Fruit fly (Drosophila melanogaster): ENCODE measurements around the gene Wsck.
A peak's percentile ranks its signal among the peaks of the same experiment; 100 is the strongest.

Wsck gene

DNA sequence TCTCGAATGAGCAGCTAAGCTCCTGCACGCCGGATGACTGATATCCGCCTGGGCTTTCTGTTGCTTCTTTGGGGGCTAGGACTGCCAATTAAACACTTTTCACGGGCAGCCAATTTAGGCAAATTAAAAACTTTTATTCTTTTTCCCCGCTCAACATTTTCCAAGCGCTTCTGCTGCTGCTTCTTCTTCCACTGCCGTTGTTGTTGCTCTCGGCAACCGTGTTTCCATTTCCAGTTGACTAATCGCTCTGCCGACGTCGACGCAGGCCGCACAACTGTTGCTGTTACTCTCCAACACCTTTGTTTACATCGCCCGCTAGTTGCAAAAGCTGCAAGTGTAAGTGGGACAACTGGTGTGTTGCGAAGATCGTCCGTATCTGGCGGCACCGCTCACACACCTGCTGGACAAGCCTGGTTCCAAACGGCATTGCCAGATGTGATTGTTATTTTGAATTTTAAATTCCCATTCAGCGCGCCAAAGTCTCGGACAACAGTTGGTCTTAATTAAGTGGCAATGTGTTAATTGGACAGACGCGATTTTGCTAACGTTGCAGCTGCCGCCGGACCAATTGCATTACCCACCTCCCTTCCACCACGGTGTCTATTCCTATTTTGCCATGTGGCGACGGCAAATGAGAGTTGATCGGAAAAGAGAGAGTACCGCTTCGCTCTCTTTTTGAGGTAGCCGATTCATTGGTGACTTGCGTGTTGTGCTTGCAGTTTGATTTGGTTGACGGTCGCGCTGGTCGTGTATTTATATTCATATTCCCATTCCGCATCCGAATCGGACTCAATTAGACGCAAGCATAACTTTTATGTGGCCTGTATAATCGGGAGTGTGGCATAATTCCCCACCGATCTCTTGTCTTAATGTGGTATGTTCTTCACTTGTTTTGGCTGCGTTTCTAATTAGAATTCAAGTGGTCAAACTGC is at the start of gene Wsck:
Gene Wsck, minus strand, starts transcription at position 199 of the 932 bp plus-strand sequence.
- no peak for TF ChIP-seq noc (tag; optimal IDR thresholded peaks at IDR 0.05)

DNA sequence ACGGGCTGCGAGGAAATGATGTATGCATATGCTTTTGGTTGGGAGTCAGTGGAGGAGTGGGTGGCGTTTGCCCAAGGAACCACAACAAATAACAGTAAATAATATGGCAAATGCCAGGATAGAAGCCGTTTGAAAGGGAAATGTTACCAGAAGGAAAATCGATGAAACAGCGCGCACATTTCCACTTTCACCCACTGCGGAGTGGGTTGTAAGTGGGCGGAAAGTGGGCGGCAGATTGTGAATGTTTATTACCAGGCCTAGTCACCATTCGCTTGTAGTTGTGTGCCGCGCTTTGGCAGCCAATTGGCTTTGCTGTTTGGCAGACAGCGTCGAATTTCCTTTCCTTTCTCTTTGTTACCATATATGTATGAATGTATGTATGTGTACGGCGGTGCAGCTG is 41.8 kb upstream of the Wsck start:
- no peak for TF ChIP-seq noc (tag; optimal IDR thresholded peaks at IDR 0.05)

DNA sequence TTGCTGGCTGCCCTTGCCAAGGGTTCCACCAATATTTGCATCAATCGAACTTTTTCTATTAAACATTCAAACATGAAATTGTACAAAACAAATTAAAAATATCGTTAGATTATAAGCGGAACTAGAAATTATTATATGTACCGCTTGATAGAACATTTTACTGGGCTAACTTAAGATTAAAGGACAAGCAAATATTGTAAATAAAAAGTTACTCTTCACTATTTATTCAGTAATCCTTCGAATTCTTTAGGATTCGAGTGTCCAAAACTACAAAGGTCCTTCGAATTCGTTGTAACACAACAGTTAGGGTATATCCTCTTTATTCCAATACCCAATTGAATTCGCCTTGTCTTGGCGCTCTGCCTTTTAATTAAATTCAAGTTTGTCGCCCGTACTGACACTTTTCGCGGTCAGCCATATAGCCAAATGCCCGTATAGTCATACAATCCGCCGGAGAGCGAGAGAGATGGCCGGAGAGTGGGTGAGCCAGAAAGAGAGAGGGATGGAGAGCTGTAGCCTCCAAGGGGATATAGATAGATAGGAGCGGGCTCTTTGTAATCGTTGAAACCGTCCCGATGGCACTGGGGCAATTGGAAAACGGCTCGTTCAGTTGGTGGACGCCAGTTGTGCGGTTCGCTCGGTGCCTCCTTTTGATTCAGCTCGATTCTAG is 37.8 kb upstream of the Wsck start:
- TF ChIP-seq noc (tag; optimal IDR thresholded peaks at IDR 0.05) = no peak

DNA sequence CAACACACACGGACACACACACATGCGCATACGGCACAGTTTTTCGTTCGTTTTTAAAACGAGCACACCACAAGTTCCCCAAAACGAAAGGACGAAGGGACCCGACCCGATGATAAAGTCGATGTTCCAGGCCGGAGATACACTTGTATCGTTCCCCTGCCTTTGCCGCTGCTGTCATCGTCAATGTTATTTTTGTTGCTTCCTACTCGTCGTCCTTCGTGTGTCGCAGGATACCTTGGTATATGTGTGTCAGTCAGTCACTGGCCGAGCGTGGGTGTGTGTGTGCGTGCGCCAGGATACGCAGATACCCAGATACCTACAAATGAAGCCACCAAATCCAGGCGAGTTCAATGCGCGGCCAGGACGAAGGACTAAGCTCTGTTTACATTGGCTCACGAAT is 33.2 kb upstream of the Wsck start:
- no peak for TF ChIP-seq noc (tag; optimal IDR thresholded peaks at IDR 0.05)

DNA sequence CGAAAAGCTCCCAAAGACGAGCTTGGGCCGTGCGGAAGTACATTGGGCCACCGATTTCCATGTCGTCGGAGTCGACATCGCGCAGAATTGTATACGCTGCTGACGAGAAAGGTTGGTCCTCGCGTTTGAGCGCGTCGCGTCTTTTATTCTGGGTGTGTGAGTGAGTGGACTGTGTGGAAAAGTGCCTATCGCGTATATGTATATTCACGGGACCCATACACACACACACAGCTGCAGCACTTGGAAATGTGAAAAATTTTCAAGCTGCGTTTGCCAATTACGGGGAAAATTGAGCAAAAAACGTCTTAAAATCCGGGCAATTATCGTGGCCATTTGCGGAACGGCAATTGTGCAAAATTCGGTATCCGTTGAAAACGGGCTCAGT is 32.5 kb upstream of the Wsck start, which contains the start of gene slo:
Gene slo, plus strand, starts transcription at position 80 of the 385 bp plus-strand sequence.
- no peak for TF ChIP-seq noc (tag; optimal IDR thresholded peaks at IDR 0.05)

DNA sequence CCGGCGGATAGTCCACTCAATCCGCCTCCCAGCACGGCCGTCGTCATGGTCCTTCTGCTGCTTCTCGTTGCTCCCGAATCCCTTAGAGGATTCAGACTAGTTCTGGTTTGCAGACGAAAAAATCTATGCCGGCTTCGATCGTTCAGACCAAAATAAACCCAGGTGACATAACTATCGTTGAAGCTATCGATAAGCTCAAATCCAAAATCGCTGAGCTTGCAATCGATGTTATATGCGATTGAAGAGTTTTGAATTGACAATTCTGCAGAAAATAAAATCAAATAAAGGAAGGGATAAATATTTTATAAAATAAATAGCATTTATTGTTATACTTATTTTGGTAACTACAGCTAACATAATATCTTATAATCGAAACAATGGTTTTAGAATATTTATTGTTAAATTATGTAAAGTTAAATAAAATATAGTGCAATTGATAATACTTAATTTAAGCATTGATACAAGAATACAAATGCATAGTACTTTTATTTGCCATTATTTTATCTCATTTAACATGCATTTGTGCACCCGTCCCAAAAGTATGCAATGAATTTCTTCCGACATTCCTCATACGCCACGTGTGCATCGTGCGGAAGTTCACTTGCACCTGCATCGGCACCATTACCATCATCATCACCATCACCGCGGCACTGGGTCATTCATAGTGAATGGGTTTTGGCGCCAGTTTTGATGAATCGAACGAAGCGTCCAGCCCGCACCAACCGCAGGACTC is 32.0 kb upstream of the Wsck start, which contains the start of gene Ppox:
Gene Ppox, minus strand, starts transcription at position 173 of the 733 bp plus-strand sequence.
- TF ChIP-seq noc (tag; optimal IDR thresholded peaks at IDR 0.05) = no peak

DNA sequence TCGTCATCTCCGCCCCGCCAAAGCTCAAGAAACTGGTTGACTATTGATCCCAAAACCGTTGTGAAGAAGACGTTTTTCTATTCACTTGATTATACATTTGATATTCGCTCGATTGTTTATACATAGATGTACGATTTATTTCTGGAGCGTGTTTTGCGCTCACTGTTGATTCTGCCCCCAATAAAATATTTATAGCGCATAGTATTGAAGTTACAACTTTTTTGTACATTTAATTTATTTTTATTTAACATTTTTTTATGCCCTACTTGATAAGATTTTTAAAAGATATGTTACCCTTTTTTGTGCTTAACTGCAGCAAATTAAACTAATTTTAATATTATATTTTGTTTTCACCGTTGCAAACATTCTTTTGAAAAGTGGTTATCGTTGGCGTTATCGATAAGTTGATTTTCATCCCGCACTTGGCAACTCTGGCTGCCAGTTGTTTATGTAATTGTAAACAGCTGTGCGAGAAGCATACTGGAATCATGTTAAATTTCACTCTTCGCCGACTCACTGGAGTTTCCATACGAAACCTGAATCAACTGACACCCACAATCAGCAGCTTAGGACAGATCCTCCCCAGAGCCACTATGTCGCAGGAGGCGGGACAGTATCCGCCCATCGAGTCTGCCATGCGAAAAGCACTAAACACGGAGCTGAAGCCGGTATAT is 29.4 kb upstream of the Wsck start, which contains the start of gene CG31126:
Gene CG31126, plus strand, starts transcription at position 449 of the 674 bp plus-strand sequence.
- no peak for TF ChIP-seq noc (tag; optimal IDR thresholded peaks at IDR 0.05)

DNA sequence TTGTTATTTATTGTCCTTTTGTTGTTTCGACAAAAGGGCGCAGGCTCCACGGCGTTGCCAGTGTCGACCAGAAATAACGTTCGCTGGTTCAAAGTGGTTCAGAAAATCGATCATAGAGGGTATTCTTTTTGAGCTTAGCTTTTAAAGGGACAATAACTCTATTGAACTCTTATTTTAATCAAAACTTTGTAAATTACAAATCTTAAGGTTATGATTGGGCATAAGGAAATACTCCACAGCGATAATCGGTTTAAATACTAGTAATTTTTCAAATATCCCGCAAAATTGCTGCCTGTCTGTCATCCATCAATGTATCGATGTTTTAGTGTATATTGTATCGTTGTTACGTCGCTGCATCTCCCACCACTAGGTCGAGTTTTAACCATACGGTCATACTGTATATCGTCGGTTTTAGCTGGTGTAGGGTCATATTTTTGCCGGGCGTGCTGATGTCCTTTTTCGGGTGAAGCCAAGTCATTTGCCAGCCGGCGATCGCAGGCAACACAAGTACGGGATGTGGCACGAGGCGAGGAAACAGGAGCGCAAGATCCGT is 25.0 kb upstream of the Wsck start, which contains the start of the genes CG31125 and CG6695:
Gene CG31125, minus strand, starts transcription at position 51 of the 553 bp plus-strand sequence.
Gene CG6695, plus strand, starts transcription at position 391 of the 553 bp plus-strand sequence.
- TF ChIP-seq noc (tag; optimal IDR thresholded peaks at IDR 0.05) = no peak

DNA sequence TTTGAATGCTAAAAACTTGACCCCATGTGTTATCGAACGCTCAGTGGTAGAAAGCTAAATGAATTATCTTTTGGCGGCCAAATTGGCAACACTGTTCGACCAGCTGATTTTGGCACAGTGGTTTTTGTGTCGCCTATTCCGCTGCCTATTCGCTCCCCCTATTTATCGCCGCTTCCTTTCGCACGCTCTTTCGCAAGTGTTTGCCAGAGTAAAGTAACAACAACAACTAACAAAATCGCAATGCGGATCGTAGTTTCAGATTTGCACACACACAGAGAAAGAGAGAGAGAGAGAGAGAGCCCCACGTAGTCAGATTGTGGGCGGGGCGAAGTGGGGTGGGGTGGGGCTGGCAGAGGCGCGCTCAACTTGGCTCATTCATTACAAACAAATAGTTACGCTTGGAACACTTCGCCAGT is 21.2 kb upstream of the Wsck start:
- no peak for TF ChIP-seq noc (tag; optimal IDR thresholded peaks at IDR 0.05)

DNA sequence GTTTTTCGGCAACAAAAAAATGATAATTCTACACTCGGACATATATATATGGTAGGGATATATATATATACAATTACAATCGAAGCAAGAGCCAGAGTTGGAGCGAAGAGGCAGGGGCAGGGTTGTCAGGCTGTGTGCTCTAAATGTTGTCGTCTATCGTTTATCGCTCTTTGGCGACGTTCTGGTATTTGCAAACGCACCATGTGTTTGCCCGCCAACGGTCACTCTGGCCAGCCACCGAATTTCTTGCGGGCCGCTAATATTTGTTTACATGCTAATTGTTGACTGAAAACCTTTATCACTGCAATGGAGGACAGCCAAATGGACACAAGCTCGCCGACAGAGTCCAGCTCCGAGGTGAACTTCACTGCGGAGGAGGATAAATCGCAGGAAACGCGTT is 20.0 kb upstream of the Wsck start, which contains the start of the genes puf and ash2:
Gene puf, minus strand, starts transcription at position 121 of the 400 bp plus-strand sequence.
Gene ash2, plus strand, starts transcription at position 203 of the 400 bp plus-strand sequence.
- TF ChIP-seq noc (tag; optimal IDR thresholded peaks at IDR 0.05) = no peak

DNA sequence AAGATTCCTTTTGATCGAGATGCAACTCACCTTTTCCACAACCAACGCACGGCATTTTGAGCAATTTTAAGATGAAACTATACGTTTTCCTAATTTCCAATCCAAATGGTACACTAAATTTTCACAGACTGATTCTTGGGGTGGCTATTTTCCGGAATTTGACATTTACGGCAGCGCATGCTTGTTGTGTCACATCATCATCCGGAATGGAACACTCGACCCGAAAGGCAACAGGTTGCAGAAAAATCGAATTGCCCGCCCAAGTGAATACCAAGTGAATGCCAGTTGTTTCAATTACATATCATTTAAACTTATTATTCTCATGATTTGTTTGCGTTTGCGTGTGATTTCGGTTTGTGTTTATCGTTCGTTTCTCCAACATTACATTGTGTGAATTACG is 5.1 kb upstream of the Wsck start, which contains the start of gene MtnF:
Gene MtnF, minus strand, starts transcription at position 209 of the 400 bp plus-strand sequence.
- no peak for TF ChIP-seq noc (tag; optimal IDR thresholded peaks at IDR 0.05)

DNA sequence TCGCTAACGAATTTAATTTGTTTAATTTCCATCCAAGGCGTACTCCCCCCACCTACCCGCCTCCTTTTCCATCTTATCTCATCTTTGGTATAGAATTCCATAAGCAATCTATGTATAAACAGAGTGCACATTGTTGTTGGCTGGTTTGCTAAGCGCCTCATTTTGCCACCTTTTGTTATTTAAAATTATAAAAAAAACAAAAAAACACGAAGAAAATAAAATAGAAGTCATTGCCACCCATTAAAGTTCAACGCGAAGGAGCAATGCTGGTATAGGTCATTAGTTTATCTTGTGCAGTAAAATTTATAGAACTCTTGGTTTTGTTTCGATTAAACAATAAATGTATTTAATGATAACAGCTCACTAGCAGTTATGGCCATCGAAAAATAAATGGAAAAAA is 4.4 kb upstream of the Wsck start:
- TF ChIP-seq noc (tag; optimal IDR thresholded peaks at IDR 0.05) = no peak

DNA sequence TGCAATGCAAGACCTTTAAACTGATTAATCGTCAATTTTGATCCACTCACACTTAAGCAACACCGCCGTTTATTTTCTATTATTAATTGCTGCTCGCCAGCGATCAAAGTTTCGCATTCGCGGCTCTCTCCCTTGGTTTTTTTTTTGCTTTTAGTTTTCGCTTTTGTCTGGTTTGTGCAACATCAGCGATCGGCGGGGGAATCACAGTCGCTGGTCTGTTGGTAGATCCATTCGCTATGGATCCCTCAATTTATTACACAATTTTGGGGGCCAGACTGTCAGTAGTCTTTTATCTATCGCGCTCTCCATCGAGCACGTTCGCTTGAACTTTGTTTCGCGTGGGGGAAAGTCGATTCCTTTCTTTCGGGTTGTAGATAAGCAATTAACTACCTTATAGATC is 3.2 kb downstream of the Wsck start:
- no peak for TF ChIP-seq noc (tag; optimal IDR thresholded peaks at IDR 0.05)

DNA sequence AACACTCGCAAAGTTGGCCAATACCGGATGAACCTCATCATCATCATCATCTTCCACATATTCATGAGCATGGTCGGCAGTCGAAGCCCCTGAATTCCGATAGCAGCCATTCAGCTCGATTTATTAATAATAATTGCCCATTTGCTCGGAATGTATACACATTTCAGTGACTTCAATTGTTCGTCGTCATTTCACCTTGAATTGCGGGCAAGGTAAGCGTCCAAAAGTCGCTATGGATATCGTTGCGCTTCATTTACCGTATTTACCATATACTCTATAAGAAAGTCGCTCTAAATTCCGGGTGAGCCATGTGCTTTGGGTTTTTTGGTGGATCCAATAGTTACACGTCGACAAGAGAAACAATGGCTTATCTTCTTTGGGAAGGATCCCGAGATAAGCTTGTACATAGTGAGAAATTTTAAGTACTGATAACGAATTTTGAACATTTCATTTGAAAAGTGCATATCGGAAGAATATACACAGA is 3.8 kb downstream of the Wsck start:
- peak; percentile 25 for TF ChIP-seq noc (tag; optimal IDR thresholded peaks at IDR 0.05)
